Worm (Caenorhabditis elegans) whole organism, L1 larva: ENCODE measurements around the gene lron-5.

Experiments used
- C04F5.9 ChIP-seq: sonication (generic microtip); optimal IDR thresholded peaks from 2 replicates; lab custom pipeline; 2016; ENCODE audit warnings: missing genetic modification characterization, missing compliant biosample characterization
- C16A3.4 ChIP-seq: fragments of 150-350 bp; optimal IDR thresholded peaks from 2 replicates; lab custom pipeline; 2014; ENCODE audit warnings: missing biosample characterization, missing genetic modification characterization
- C34B4.2 ChIP-seq: sonication (generic microtip); optimal IDR thresholded peaks from 2 replicates; lab custom pipeline; 2017; ENCODE audit warnings: mild to moderate bottlenecking, missing genetic modification characterization, missing compliant biosample characterization
- alr-1 ChIP-seq: fragments of 200-800 bp; sonication (Bioruptor generic); optimal IDR thresholded peaks from 2 replicates; lab custom pipeline; 2018; ENCODE audit warnings: borderline replicate concordance, mild to moderate bottlenecking, missing genetic modification characterization, missing compliant biosample characterization
- aly-2 ChIP-seq: fragments of 150-350 bp; optimal IDR thresholded peaks from 2 replicates; lab custom pipeline; 2014; ENCODE audit warnings: missing biosample characterization, missing genetic modification characterization
- ama-1 ChIP-seq: fragments of 150-350 bp; optimal IDR thresholded peaks from 2 replicates; lab custom pipeline; 2014
- blmp-1 ChIP-seq: fragments of 150-350 bp; optimal IDR thresholded peaks from 2 replicates; lab custom pipeline; 2014; ENCODE audit warnings: missing biosample characterization, missing genetic modification characterization
- ceh-63 ChIP-seq: fragments of 200-800 bp; sonication (Bioruptor generic); optimal IDR thresholded peaks from 2 replicates; lab custom pipeline; 2018; ENCODE audit warnings: mild to moderate bottlenecking, missing genetic modification characterization, missing compliant biosample characterization
- ceh-8 ChIP-seq: fragments of 200-800 bp; sonication (Bioruptor generic); optimal IDR thresholded peaks from 2 replicates; lab custom pipeline; 2018; ENCODE audit warnings: mild to moderate bottlenecking, missing genetic modification characterization, moderate library complexity, missing compliant biosample characterization
- ceh-82 ChIP-seq, 3 experiments: fragments of 150-350 bp in 1 of 3; sonication (generic microtip) in 2 of 3; optimal IDR thresholded peaks; 2 replicates each; lab custom pipeline; 2014 to 2017; ENCODE audit warnings: missing biosample characterization in 3 of 3, missing genetic modification characterization in 3 of 3
- ces-1 ChIP-seq: fragments of 150-350 bp; optimal IDR thresholded peaks from 2 replicates; lab custom pipeline; 2014; ENCODE audit warnings: missing biosample characterization, missing genetic modification reagents, missing genetic modification characterization
- dsc-1 ChIP-seq: sonication (generic microtip); optimal IDR thresholded peaks from 2 replicates; lab custom pipeline; 2016; ENCODE audit warnings: mild to moderate bottlenecking, missing genetic modification characterization, missing compliant biosample characterization
- elt-3 ChIP-seq, 6 experiments: fragments of 150-350 bp in 1 of 6; sonication (generic microtip); optimal IDR thresholded peaks; 2 replicates each; lab custom pipeline; 2017 to 2018; ENCODE audit warnings: missing biosample characterization in 6 of 6, missing genetic modification characterization in 6 of 6, inconsistent platforms in 1 of 6
- ets-5 ChIP-seq: fragments of 200-800 bp; sonication (Bioruptor generic); IDR thresholded peaks from 2 replicates; pipeline ENCODE4 v1.3.6; 2022; ENCODE audit warnings: missing genetic modification characterization, missing compliant biosample characterization
- fkh-10 ChIP-seq: sonication (generic microtip); optimal IDR thresholded peaks from 2 replicates; lab custom pipeline; 2017; ENCODE audit warnings: missing biosample characterization, missing genetic modification reagents, missing genetic modification characterization
- fkh-4 ChIP-seq: sonication (generic microtip); optimal IDR thresholded peaks from 2 replicates; lab custom pipeline; 2016; ENCODE audit warnings: missing compliant biosample characterization, missing genetic modification characterization, borderline replicate concordance
- grh-1 ChIP-seq: fragments of 200-800 bp; sonication (Bioruptor generic); IDR thresholded peaks from 2 replicates; pipeline ENCODE4 v1.3.6; 2022; ENCODE audit warnings: missing genetic modification reagents, missing genetic modification characterization, missing compliant biosample characterization
- hlh-17 ChIP-seq: fragments of 200-800 bp; sonication (Bioruptor generic); optimal IDR thresholded peaks from 2 replicates; lab custom pipeline; 2018; ENCODE audit warnings: missing genetic modification characterization, mild to moderate bottlenecking, missing compliant biosample characterization, moderate library complexity, borderline replicate concordance
- hpl-2 ChIP-seq: fragments of 150-350 bp; optimal IDR thresholded peaks from 2 replicates; lab custom pipeline; 2014; ENCODE audit warnings: missing biosample characterization, missing genetic modification reagents, missing genetic modification characterization
- irx-1 ChIP-seq: sonication (generic microtip); optimal IDR thresholded peaks from 2 replicates; lab custom pipeline; 2016; ENCODE audit warnings: missing genetic modification characterization, missing compliant biosample characterization
- lin-14 ChIP-seq: fragments of 200-800 bp; sonication (Bioruptor generic); optimal IDR thresholded peaks from 2 replicates; lab custom pipeline; 2018; ENCODE audit warnings: mild to moderate bottlenecking, missing genetic modification characterization, moderate library complexity, missing compliant biosample characterization
- lin-35 ChIP-seq, 2 experiments: fragments of 150-350 bp; optimal IDR thresholded peaks; 2 replicates each; lab custom pipeline; 2014; ENCODE audit warnings: missing biosample characterization in 2 of 2, missing genetic modification characterization in 2 of 2, missing genetic modification reagents in 2 of 2
- lin-39 ChIP-seq: fragments of 150-350 bp; optimal IDR thresholded peaks from 2 replicates; lab custom pipeline; 2014; ENCODE audit warnings: missing biosample characterization, missing genetic modification reagents, missing genetic modification characterization
- lir-3 ChIP-seq: sonication (generic microtip); optimal IDR thresholded peaks from 2 replicates; lab custom pipeline; 2016; ENCODE audit warnings: mild to moderate bottlenecking, missing genetic modification characterization, moderate library complexity, missing compliant biosample characterization; ENCODE audit not compliant: poor library complexity
- mab-9 ChIP-seq: fragments of 200-800 bp; sonication (Bioruptor generic); IDR thresholded peaks from 2 replicates; pipeline ENCODE4 v1.3.6; 2022; ENCODE audit warnings: missing genetic modification reagents, missing genetic modification characterization, missing compliant biosample characterization
- mef-2 ChIP-seq: fragments of 150-350 bp; optimal IDR thresholded peaks from 2 replicates; lab custom pipeline; 2014; ENCODE audit warnings: missing biosample characterization, missing genetic modification characterization
- mep-1 ChIP-seq: fragments of 150-350 bp; optimal IDR thresholded peaks from 2 replicates; lab custom pipeline; 2014; ENCODE audit warnings: missing biosample characterization, missing genetic modification characterization
- nhr-19 ChIP-seq: fragments of 200-800 bp; sonication (Bioruptor generic); conservative IDR thresholded peaks from 2 replicates; pipeline ENCODE4 v1.3.6; 2022; ENCODE audit warnings: missing genetic modification characterization, missing compliant biosample characterization
- nhr-20 ChIP-seq: sonication (generic microtip); optimal IDR thresholded peaks from 2 replicates; lab custom pipeline; 2016; ENCODE audit warnings: mild to moderate bottlenecking, missing genetic modification characterization, missing compliant biosample characterization
- nhr-47 ChIP-seq: sonication (generic microtip); optimal IDR thresholded peaks from 2 replicates; lab custom pipeline; 2016; ENCODE audit warnings: mild to moderate bottlenecking, missing genetic modification characterization, moderate library complexity, missing compliant biosample characterization
- nhr-71 ChIP-seq: sonication (generic microtip); optimal IDR thresholded peaks from 2 replicates; lab custom pipeline; 2016; ENCODE audit warnings: mild to moderate bottlenecking, missing genetic modification characterization, moderate library complexity, missing compliant biosample characterization
- nhr-76 ChIP-seq: sonication (generic microtip); optimal IDR thresholded peaks from 2 replicates; lab custom pipeline; 2017; ENCODE audit warnings: missing biosample characterization, missing genetic modification characterization
- nhr-77 ChIP-seq: fragments of 150-350 bp; optimal IDR thresholded peaks from 2 replicates; lab custom pipeline; 2014; ENCODE audit warnings: missing biosample characterization, missing genetic modification characterization
- nhr-85 ChIP-seq: sonication (generic microtip); peaks from one replicate; lab custom pipeline; 2016; ENCODE audit warnings: missing genetic modification characterization, inconsistent platforms, missing compliant biosample characterization
- nhr-90 ChIP-seq: sonication (generic microtip); optimal IDR thresholded peaks from 2 replicates; lab custom pipeline; 2016; ENCODE audit warnings: mild to moderate bottlenecking, missing genetic modification characterization, missing compliant biosample characterization; ENCODE audit not compliant: poor library complexity
- pax-3 ChIP-seq: fragments of 200-800 bp; sonication (Bioruptor generic); optimal IDR thresholded peaks from 2 replicates; lab custom pipeline; 2018; ENCODE audit warnings: mild to moderate bottlenecking, missing genetic modification characterization, moderate library complexity, missing compliant biosample characterization
- pqm-1 ChIP-seq: sonication (generic microtip); optimal IDR thresholded peaks from 3 replicates; lab custom pipeline; 2017; ENCODE audit warnings: missing biosample characterization, missing genetic modification characterization
- skn-1 ChIP-seq: fragments of 150-350 bp; optimal IDR thresholded peaks from 2 replicates; lab custom pipeline; 2014; ENCODE audit warnings: missing biosample characterization, missing genetic modification characterization
- snpc-4 ChIP-seq: fragments of 150-350 bp; optimal IDR thresholded peaks from 2 replicates; lab custom pipeline; 2014; ENCODE audit warnings: missing biosample characterization, missing genetic modification characterization
- sox-4 ChIP-seq: sonication (generic microtip); optimal IDR thresholded peaks from 2 replicates; lab custom pipeline; 2016; ENCODE audit warnings: missing genetic modification characterization, missing compliant biosample characterization
- sptf-1 ChIP-seq: fragments of 150-350 bp; optimal IDR thresholded peaks from 2 replicates; lab custom pipeline; 2014; ENCODE audit warnings: missing biosample characterization, missing genetic modification characterization
- sup-37 ChIP-seq: fragments of 200-800 bp; sonication (Bioruptor generic); optimal IDR thresholded peaks from 2 replicates; lab custom pipeline; 2018; ENCODE audit warnings: mild to moderate bottlenecking, missing genetic modification characterization, missing compliant biosample characterization
- swsn-7 ChIP-seq: sonication (generic microtip); optimal IDR thresholded peaks from 2 replicates; lab custom pipeline; 2016; ENCODE audit warnings: missing genetic modification characterization, missing compliant biosample characterization
- unc-130 ChIP-seq: fragments of 150-350 bp; optimal IDR thresholded peaks from 2 replicates; lab custom pipeline; 2017; ENCODE audit warnings: missing biosample characterization, missing genetic modification characterization, inconsistent platforms
- unc-62 ChIP-seq: fragments of 150-350 bp; optimal IDR thresholded peaks from 2 replicates; lab custom pipeline; 2014; ENCODE audit warnings: missing biosample characterization, missing genetic modification reagents, missing genetic modification characterization
- unc-86 ChIP-seq: sonication (generic microtip); optimal IDR thresholded peaks from 2 replicates; lab custom pipeline; 2016; ENCODE audit warnings: missing genetic modification characterization, missing compliant biosample characterization
- vab-15 ChIP-seq: sonication (generic microtip); optimal IDR thresholded peaks from 2 replicates; lab custom pipeline; 2017; ENCODE audit warnings: missing genotype, mild to moderate bottlenecking, missing genetic modification characterization, missing compliant biosample characterization
- xbp-1 ChIP-seq: sonication (generic microtip); optimal IDR thresholded peaks from 2 replicates; lab custom pipeline; 2016; ENCODE audit warnings: missing genetic modification characterization, missing compliant biosample characterization
- zag-1 ChIP-seq: fragments of 150-350 bp; optimal IDR thresholded peaks from 2 replicates; lab custom pipeline; 2014; ENCODE audit warnings: missing biosample characterization, missing genetic modification characterization
- zip-4 ChIP-seq: fragments of 200-800 bp; sonication (Bioruptor generic); optimal IDR thresholded peaks from 2 replicates; lab custom pipeline; 2018; ENCODE audit warnings: mild to moderate bottlenecking, missing genetic modification characterization, moderate library complexity, missing compliant biosample characterization
- ztf-4 ChIP-seq: fragments of 150-350 bp; optimal IDR thresholded peaks from 2 replicates; lab custom pipeline; 2014; ENCODE audit warnings: missing biosample characterization, missing genetic modification characterization

Gene lron-5

ce11 chrIII:4600139-4600762 is 22.6 kb upstream of the lron-5 start, which contains the start of gene mab-21 (continued):
- TF ChIP-seq fkh-10 (GFP tag; lab: Kevin White, UChicago): no peak
- no peak for TF ChIP-seq pax-3 (tag; lab: Kevin White, UChicago)
- TF ChIP-seq nhr-85 (tag; lab: Kevin White, UChicago): peak; percentile 3
- TF ChIP-seq sup-37 (GFP tag; lab: Kevin White, UChicago): no peak
- TF ChIP-seq blmp-1: no peak
- no peak for TF ChIP-seq nhr-90
- TF ChIP-seq ztf-4 (tag; lab: Kevin White, UChicago): peak; percentile 32
- TF ChIP-seq aly-2: no peak
- no peak for TF ChIP-seq unc-62 (GFP tag; lab: Kevin White, UChicago)
- no peak for TF ChIP-seq C16A3.4 (tag; lab: Kevin White, UChicago)
- TF ChIP-seq hlh-17 (GFP tag; lab: Kevin White, UChicago): no peak
- TF ChIP-seq lin-39 (tag; lab: Kevin White, UChicago): no peak
- no peak for TF ChIP-seq skn-1 (tag; lab: Kevin White, UChicago)
- no peak for TF ChIP-seq pqm-1
- no peak for TF ChIP-seq sptf-1 (tag; lab: Kevin White, UChicago)
- no peak for TF ChIP-seq nhr-47 (tag; lab: Kevin White, UChicago)
- TF ChIP-seq fkh-4 (tag; lab: Kevin White, UChicago): no peak
- TF ChIP-seq mep-1 (tag; lab: Kevin White, UChicago): no peak
- peak; percentile 9 for TF ChIP-seq nhr-20 (tag; lab: Kevin White, UChicago)
- TF ChIP-seq hpl-2: no peak
- TF ChIP-seq C34B4.2: no peak
- TF ChIP-seq swsn-7 (tag; lab: Kevin White, UChicago): no peak
- no peak for TF ChIP-seq xbp-1
- no peak for TF ChIP-seq nhr-77 (tag; lab: Kevin White, UChicago)
- TF ChIP-seq nhr-19 (GFP tag; lab: Robert Waterston, UW): no peak; the same call in 1 of the 2 replicates
- TF ChIP-seq elt-3 (tag; optimal IDR thresholded peaks at IDR 0.05; lab: Kevin White, UChicago): peak in 5 of 6 experiments; percentile 40 to 85 (median 51)
- no peak for TF ChIP-seq lir-3 (tag; lab: Kevin White, UChicago)
- no peak for TF ChIP-seq C04F5.9 (tag; lab: Kevin White, UChicago)
- no peak for TF ChIP-seq zip-4 (GFP tag; lab: Kevin White, UChicago)
- no peak for TF ChIP-seq sox-4 (tag; lab: Kevin White, UChicago)
- TF ChIP-seq irx-1 (tag; lab: Kevin White, UChicago): no peak
- no peak for TF ChIP-seq unc-86 (tag; lab: Kevin White, UChicago)
- TF ChIP-seq mab-9 (GFP tag; lab: Robert Waterston, UW): no peak
- no peak for TF ChIP-seq ceh-8 (GFP tag; lab: Kevin White, UChicago)
- TF ChIP-seq unc-130: no peak
- TF ChIP-seq ama-1 (lab: Kevin White, UChicago): no peak
- TF ChIP-seq ets-5 (GFP tag; lab: Robert Waterston, UW): no peak
- TF ChIP-seq lin-14 (GFP tag; lab: Kevin White, UChicago): peak; percentile 71
- no peak for TF ChIP-seq ceh-63 (GFP tag; lab: Kevin White, UChicago)
- no peak for TF ChIP-seq snpc-4
- peak; percentile 34 for TF ChIP-seq nhr-71 (tag; lab: Kevin White, UChicago)
- no peak for TF ChIP-seq ceh-82 (tag; optimal IDR thresholded peaks at IDR 0.05; lab: Kevin White, UChicago)
- no peak for TF ChIP-seq dsc-1 (tag; lab: Kevin White, UChicago)
- no peak for TF ChIP-seq mef-2 (tag; lab: Kevin White, UChicago)
- peak in 1 of 2 experiments; percentile 15 for TF ChIP-seq lin-35 (GFP tag; optimal IDR thresholded peaks at IDR 0.05; lab: Kevin White, UChicago)
- TF ChIP-seq zag-1: no peak
- TF ChIP-seq nhr-76: no peak
- no peak for TF ChIP-seq ces-1
- no peak for TF ChIP-seq vab-15 (tag; lab: Kevin White, UChicago)
- TF ChIP-seq alr-1 (tag; lab: Kevin White, UChicago): no peak
- TF ChIP-seq grh-1 (GFP tag; lab: Robert Waterston, UW): no peak
